Fruit fly (Drosophila melanogaster): ENCODE data around the gene PyK.

PyK gene

dm6 chr3R:22339510-22339909 lies 27.8 kb upstream of the PyK start (continued):
- TF ChIP-seq Xrp1 (GFP tag; IDR thresholded peaks at IDR 0.05): peak; percentile 59
- TF ChIP-seq Ptx1 (GFP tag; IDR thresholded peaks at IDR 0.05): 0 out of 2 replicates have a peak, but pooled peaks have one; percentile 14
- 0 out of 3 replicates have a peak, but pooled peaks have one; percentile 30 for TF ChIP-seq ci (GFP tag; IDR thresholded peaks at IDR 0.05)
- TF ChIP-seq dmrt99B (tag; optimal IDR thresholded peaks at IDR 0.05): peak; percentile 50
- TF ChIP-seq nom (GFP tag; optimal IDR thresholded peaks at IDR 0.05): peak; percentile 33

- TF ChIP-seq rib (GFP tag; IDR thresholded peaks at IDR 0.05) (no peak), lbe (GFP tag; optimal IDR thresholded peaks at IDR 0.05) (no peak), Six4 (GFP tag; optimal IDR thresholded peaks at IDR 0.05) (no peak)
These were observed 27.1 kb upstream of the PyK start, which contains the start of gene CG5388 for dm6 chr3R:22340207-22340606. CG5388 (minus strand) TSS chr3R:22340307.

- TF ChIP-seq CG4617 (GFP tag; optimal IDR thresholded peaks at IDR 0.05; ENCODE audit: borderline replicate concordance): no peak
- peak in 1 of 2 experiments; percentile 52 for TF ChIP-seq Dfd (GFP tag; optimal IDR thresholded peaks at IDR 0.05)
These were observed 25.7 kb upstream of the PyK start for dm6 chr3R:22341652-22342051.

- TF ChIP-seq CG8281 (tag; optimal IDR thresholded peaks at IDR 0.05): no peak
- no peak for TF ChIP-seq ATbp (GFP tag; optimal IDR thresholded peaks at IDR 0.05)
- TF ChIP-seq Abd-B (GFP tag; optimal IDR thresholded peaks at IDR 0.05): no peak
- no peak for TF ChIP-seq CG1024 (GFP tag; IDR thresholded peaks at IDR 0.05)
- TF ChIP-seq CG9437 (GFP tag; optimal IDR thresholded peaks at IDR 0.05): no peak
- TF ChIP-seq nom (GFP tag; optimal IDR thresholded peaks at IDR 0.05): no peak
- no peak for TF ChIP-seq CG12299 (tag; optimal IDR thresholded peaks at IDR 0.05)
- TF ChIP-seq sens-2 (GFP tag; IDR thresholded peaks at IDR 0.05): no peak
- TF ChIP-seq C15 (GFP tag; IDR thresholded peaks at IDR 0.05): no peak
- no peak for TF ChIP-seq esg (GFP tag; conservative IDR thresholded peaks at IDR 0.05)
- TF ChIP-seq CG7786 (GFP tag; optimal IDR thresholded peaks at IDR 0.05): no peak
- TF ChIP-seq Meics (GFP tag; optimal IDR thresholded peaks at IDR 0.05): no peak
- no peak for TF ChIP-seq zf30C (GFP tag; optimal IDR thresholded peaks at IDR 0.05)
These were observed 25.2 kb upstream of the PyK start, which contains the start of gene CG5386 for dm6 chr3R:22342151-22342550. CG5386 (minus strand) TSS chr3R:22342251.

dm6 chr3R:22342708-22343107 lies 24.6 kb upstream of the PyK start:
- no peak for TF ChIP-seq fu2 (GFP tag; optimal IDR thresholded peaks at IDR 0.05)
- TF ChIP-seq cad (GFP tag; optimal IDR thresholded peaks at IDR 0.05): peak; percentile 59
- no peak for TF ChIP-seq usp (GFP tag; optimal IDR thresholded peaks at IDR 0.05)
- TF ChIP-seq dati (GFP tag; IDR thresholded peaks at IDR 0.05): no peak
- TF ChIP-seq CG1529 (GFP tag; optimal IDR thresholded peaks at IDR 0.05): no peak
- peak; percentile 88 for TF ChIP-seq CG6654 (GFP tag; optimal IDR thresholded peaks at IDR 0.05)
- no peak for TF ChIP-seq B-H1 (GFP tag; IDR thresholded peaks at IDR 0.05)
- no peak for TF ChIP-seq E2f2 (GFP tag; IDR thresholded peaks at IDR 0.05)
- TF ChIP-seq Sry-β (GFP tag; optimal IDR thresholded peaks at IDR 0.05): no peak
- no peak for TF ChIP-seq zen (tag; optimal IDR thresholded peaks at IDR 0.05)
- no peak for TF ChIP-seq gcm2 (GFP tag; optimal IDR thresholded peaks at IDR 0.05)
- TF ChIP-seq Ets65A (GFP tag): peak; percentile 33
- no peak for TF ChIP-seq pfk (GFP tag; optimal IDR thresholded peaks at IDR 0.05)
- no peak for TF ChIP-seq CG17912 (GFP tag; optimal IDR thresholded peaks at IDR 0.05)

Measured in whole organism, embryonic.